Fruit fly (Drosophila melanogaster) whole organism: ENCODE results near the gene CG7379.

Experiments used
- Dll ChIP-seq: fragments of >200 bp; optimal IDR thresholded peaks from 2 replicates; lab custom pipeline; 2017
- EcR ChIP-seq, 2 experiments: fragments of >200 bp; optimal IDR thresholded peaks; 2 replicates each; lab custom pipeline; 2017; ENCODE audit warnings: missing biosample characterization in 2 of 2, missing genetic modification characterization in 2 of 2, missing genetic modification reagents in 2 of 2
- pan ChIP-seq: fragments of >200 bp; optimal IDR thresholded peaks from 2 replicates; lab custom pipeline; 2017
- psq ChIP-seq: fragments of >200 bp; optimal IDR thresholded peaks from 2 replicates; lab custom pipeline; 2017

DNA sequence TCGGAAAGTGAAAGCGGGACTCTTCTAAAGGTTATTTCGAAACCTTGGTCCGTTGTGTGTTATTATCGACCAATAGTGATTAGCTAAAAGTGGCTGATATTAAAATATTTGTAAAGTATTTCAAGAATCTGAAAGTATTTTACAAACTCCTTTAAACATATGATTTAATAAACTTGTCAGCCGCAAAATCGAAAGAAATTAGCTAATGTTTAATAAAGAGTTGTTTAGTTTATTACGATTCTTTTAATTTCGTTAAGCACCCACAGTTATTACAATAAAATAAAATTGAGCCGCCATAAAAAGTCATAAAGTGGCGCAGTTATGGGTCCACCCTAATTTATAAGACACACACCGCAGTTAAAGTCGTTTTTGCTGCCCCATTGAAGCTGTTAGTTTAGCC lies 8.2 kb downstream of the CG7379 start:
- TF ChIP-seq EcR (GFP tag; optimal IDR thresholded peaks at IDR 0.05; lab: Kevin White, UChicago): no peak
- no peak for TF ChIP-seq Dll (lab: Kevin White, UChicago)
- TF ChIP-seq psq (lab: Kevin White, UChicago): no peak
- no peak for TF ChIP-seq pan (lab: Kevin White, UChicago)
